Worm (Caenorhabditis elegans) whole organism, L3 larva: ENCODE measurements around the gene srab-4.

Experiments used
- R02D3.7 ChIP-seq: fragments of 150-350 bp; optimal IDR thresholded peaks from 2 replicates; lab custom pipeline; 2014; ENCODE audit warnings: missing biosample characterization, missing genetic modification characterization
- ZK546.5 ChIP-seq: sonication (generic microtip); optimal IDR thresholded peaks from 2 replicates; lab custom pipeline; 2017; ENCODE audit warnings: missing biosample characterization, missing genetic modification characterization
- aly-2 ChIP-seq: fragments of 150-350 bp; optimal IDR thresholded peaks from 2 replicates; lab custom pipeline; 2014; ENCODE audit warnings: missing biosample characterization, missing genetic modification characterization
- ama-1 ChIP-seq: fragments of 150-350 bp; optimal IDR thresholded peaks from 2 replicates; lab custom pipeline; 2018
- ceh-16 ChIP-seq: sonication (generic microtip); optimal IDR thresholded peaks from 2 replicates; lab custom pipeline; 2017; ENCODE audit warnings: missing biosample characterization, missing genetic modification characterization
- ceh-28 ChIP-seq: fragments of 150-350 bp; optimal IDR thresholded peaks from 2 replicates; lab custom pipeline; 2014; ENCODE audit warnings: missing biosample characterization, missing genetic modification reagents, missing genetic modification characterization
- ceh-82 ChIP-seq: fragments of 150-350 bp; optimal IDR thresholded peaks from 2 replicates; lab custom pipeline; 2014; ENCODE audit warnings: missing biosample characterization, missing genetic modification characterization
- ceh-9 ChIP-seq: sonication (generic microtip); optimal IDR thresholded peaks from 2 replicates; lab custom pipeline; 2018; ENCODE audit warnings: missing biosample characterization, missing genetic modification characterization
- daf-12 ChIP-seq: fragments of 150-350 bp; optimal IDR thresholded peaks from 2 replicates; lab custom pipeline; 2014; ENCODE audit warnings: missing biosample characterization, missing genetic modification reagents, missing genetic modification characterization
- egl-27 ChIP-seq: sonication (generic microtip); optimal IDR thresholded peaks from 4 replicates; lab custom pipeline; 2017; ENCODE audit warnings: missing biosample characterization, missing genetic modification reagents, missing genetic modification characterization
- egl-5 ChIP-seq: fragments of 150-350 bp; optimal IDR thresholded peaks from 2 replicates; lab custom pipeline; 2017; ENCODE audit warnings: missing biosample characterization, missing genetic modification reagents, missing genetic modification characterization, inconsistent platforms
- elt-1 ChIP-seq: fragments of 150-350 bp; optimal IDR thresholded peaks from 2 replicates; lab custom pipeline; 2014; ENCODE audit warnings: missing biosample characterization, missing genetic modification characterization
- elt-2 ChIP-seq: sonication (generic microtip); optimal IDR thresholded peaks from 2 replicates; lab custom pipeline; 2016; ENCODE audit warnings: missing genetic modification reagents, mild to moderate bottlenecking, missing genetic modification characterization, missing compliant biosample characterization
- elt-3 ChIP-seq, 3 experiments: fragments of 150-350 bp in 1 of 3; sonication (generic microtip) in 2 of 3; optimal IDR thresholded peaks; 2 replicates in 2 of 3; 4 replicates in 1 of 3; lab custom pipeline; 2014 to 2017; ENCODE audit warnings: missing biosample characterization in 3 of 3, missing genetic modification characterization in 3 of 3
- eor-1 ChIP-seq, 2 experiments: fragments of 150-350 bp; optimal IDR thresholded peaks; 2 replicates each; lab custom pipeline; 2014 to 2018; ENCODE audit warnings: missing biosample characterization in 2 of 2, missing genetic modification characterization in 2 of 2
- fkh-10 ChIP-seq: sonication (generic microtip); optimal IDR thresholded peaks from 2 replicates; lab custom pipeline; 2017; ENCODE audit warnings: missing biosample characterization, missing genetic modification reagents, missing genetic modification characterization
- fkh-2 ChIP-seq: fragments of 150-350 bp; optimal IDR thresholded peaks from 2 replicates; lab custom pipeline; 2014; ENCODE audit warnings: missing biosample characterization, missing genetic modification reagents, missing genetic modification characterization
- fos-1 ChIP-seq: fragments of 150-350 bp; optimal IDR thresholded peaks from 2 replicates; lab custom pipeline; 2014; ENCODE audit warnings: missing biosample characterization, missing genetic modification characterization
- hmg-11 ChIP-seq: sonication (generic microtip); optimal IDR thresholded peaks from 2 replicates; lab custom pipeline; 2016; ENCODE audit warnings: missing genetic modification characterization, missing compliant biosample characterization
- jun-1 ChIP-seq: fragments of 150-350 bp; optimal IDR thresholded peaks from 2 replicates; lab custom pipeline; 2014; ENCODE audit warnings: missing biosample characterization, missing genetic modification reagents, missing genetic modification characterization
- lin-15B ChIP-seq: fragments of 150-350 bp; optimal IDR thresholded peaks from 2 replicates; lab custom pipeline; 2014; ENCODE audit warnings: missing biosample characterization, missing genetic modification characterization
- lin-39 ChIP-seq: fragments of 150-350 bp; optimal IDR thresholded peaks from 2 replicates; lab custom pipeline; 2018; ENCODE audit warnings: missing biosample characterization, missing genetic modification reagents, missing genetic modification characterization
- lsy-12 ChIP-seq: sonication (generic microtip); optimal IDR thresholded peaks from 2 replicates; lab custom pipeline; 2016; ENCODE audit warnings: mild to moderate bottlenecking, missing genetic modification characterization, missing compliant biosample characterization
- mdl-1 ChIP-seq: fragments of 150-350 bp; optimal IDR thresholded peaks from 2 replicates; lab custom pipeline; 2014; ENCODE audit warnings: missing biosample characterization, missing genetic modification characterization
- mml-1 ChIP-seq: fragments of 150-350 bp; sonication (generic microtip); optimal IDR thresholded peaks from 3 replicates; lab custom pipeline; 2014; ENCODE audit warnings: missing biosample characterization, missing genetic modification characterization
- nfya-1 ChIP-seq: sonication (generic microtip); optimal IDR thresholded peaks from 2 replicates; lab custom pipeline; 2017; ENCODE audit warnings: missing genetic modification characterization, mild to moderate bottlenecking, missing compliant biosample characterization, antibody characterized with exemption, moderate library complexity; ENCODE audit not compliant: insufficient read depth
- nhr-11 ChIP-seq: fragments of 150-350 bp; optimal IDR thresholded peaks from 2 replicates; lab custom pipeline; 2014; ENCODE audit warnings: missing biosample characterization, missing genetic modification characterization
- nhr-12 ChIP-seq: fragments of 150-350 bp; optimal IDR thresholded peaks from 2 replicates; lab custom pipeline; 2014; ENCODE audit warnings: missing biosample characterization, missing genetic modification characterization
- nhr-23 ChIP-seq: fragments of 150-350 bp; optimal IDR thresholded peaks from 2 replicates; lab custom pipeline; 2014; ENCODE audit warnings: missing biosample characterization, missing genetic modification reagents, missing genetic modification characterization
- nhr-237 ChIP-seq: fragments of 150-350 bp; optimal IDR thresholded peaks from 2 replicates; lab custom pipeline; 2014; ENCODE audit warnings: missing biosample characterization, missing genetic modification characterization
- nhr-25 ChIP-seq: sonication (generic microtip); optimal IDR thresholded peaks from 2 replicates; lab custom pipeline; 2017; ENCODE audit warnings: missing biosample characterization, missing genetic modification characterization
- nhr-28 ChIP-seq: fragments of 150-350 bp; optimal IDR thresholded peaks from 2 replicates; lab custom pipeline; 2014; ENCODE audit warnings: missing biosample characterization, missing genetic modification characterization
- nhr-43 ChIP-seq: sonication (generic microtip); optimal IDR thresholded peaks from 2 replicates; lab custom pipeline; 2016; ENCODE audit warnings: mild to moderate bottlenecking, missing genetic modification characterization, missing compliant biosample characterization; ENCODE audit not compliant: poor library complexity, severe bottlenecking
- nhr-67 ChIP-seq: fragments of 150-350 bp; optimal IDR thresholded peaks from 2 replicates; lab custom pipeline; 2014; ENCODE audit warnings: missing biosample characterization, missing genetic modification characterization
- nhr-76 ChIP-seq: fragments of 150-350 bp; sonication (generic microtip); optimal IDR thresholded peaks from 5 replicates; lab custom pipeline; 2014; ENCODE audit warnings: missing biosample characterization, missing genetic modification characterization
- nhr-77 ChIP-seq: fragments of 150-350 bp; optimal IDR thresholded peaks from 2 replicates; lab custom pipeline; 2014; ENCODE audit warnings: missing biosample characterization, missing genetic modification characterization
- pha-4 ChIP-seq: fragments of 150-350 bp; optimal IDR thresholded peaks from 2 replicates; lab custom pipeline; 2014; ENCODE audit warnings: missing biosample characterization, missing genetic modification reagents, missing genetic modification characterization
- pqm-1 ChIP-seq: fragments of 150-350 bp; optimal IDR thresholded peaks from 2 replicates; lab custom pipeline; 2017; ENCODE audit warnings: missing biosample characterization, missing genetic modification characterization, inconsistent platforms
- sea-2 ChIP-seq: fragments of 150-350 bp; sonication (generic microtip); optimal IDR thresholded peaks from 4 replicates; lab custom pipeline; 2014; ENCODE audit warnings: missing biosample characterization, missing genetic modification reagents, missing genetic modification characterization
- skn-1 ChIP-seq: fragments of 150-350 bp; optimal IDR thresholded peaks from 2 replicates; lab custom pipeline; 2014; ENCODE audit warnings: missing biosample characterization, missing genetic modification characterization
- snpc-4 ChIP-seq: fragments of 150-350 bp; optimal IDR thresholded peaks from 2 replicates; lab custom pipeline; 2014; ENCODE audit warnings: missing biosample characterization, missing genetic modification characterization
- tbx-2 ChIP-seq: sonication (generic microtip); optimal IDR thresholded peaks from 2 replicates; lab custom pipeline; 2016; ENCODE audit warnings: mild to moderate bottlenecking, missing genetic modification characterization, missing compliant biosample characterization
- unc-39 ChIP-seq: sonication (generic microtip); optimal IDR thresholded peaks from 4 replicates; lab custom pipeline; 2017; ENCODE audit warnings: missing biosample characterization, missing genetic modification characterization
- unc-62 ChIP-seq: fragments of 150-350 bp; sonication (generic microtip); optimal IDR thresholded peaks from 4 replicates; lab custom pipeline; 2014; ENCODE audit warnings: missing biosample characterization, missing genetic modification reagents, missing genetic modification characterization
- zag-1 ChIP-seq: fragments of 150-350 bp; optimal IDR thresholded peaks from 2 replicates; lab custom pipeline; 2014; ENCODE audit warnings: missing biosample characterization, missing genetic modification characterization
- ztf-11 ChIP-seq: fragments of 150-350 bp; optimal IDR thresholded peaks from 2 replicates; lab custom pipeline; 2014; ENCODE audit warnings: missing biosample characterization, missing genetic modification characterization
- ztf-4 ChIP-seq: fragments of 150-350 bp; optimal IDR thresholded peaks from 2 replicates; lab custom pipeline; 2014; ENCODE audit warnings: missing biosample characterization, missing genetic modification characterization

Gene srab-4

ce11 chrV:6993999-6994398 is 10.0 kb upstream of the srab-4 start (continued):
- TF ChIP-seq nfya-1 (peak; percentile 13), nhr-237 (no peak), nhr-67 (tag; lab: Kevin White, UChicago) (no peak), elt-2 (tag; lab: Kevin White, UChicago) (peak; percentile 78)

DNA sequence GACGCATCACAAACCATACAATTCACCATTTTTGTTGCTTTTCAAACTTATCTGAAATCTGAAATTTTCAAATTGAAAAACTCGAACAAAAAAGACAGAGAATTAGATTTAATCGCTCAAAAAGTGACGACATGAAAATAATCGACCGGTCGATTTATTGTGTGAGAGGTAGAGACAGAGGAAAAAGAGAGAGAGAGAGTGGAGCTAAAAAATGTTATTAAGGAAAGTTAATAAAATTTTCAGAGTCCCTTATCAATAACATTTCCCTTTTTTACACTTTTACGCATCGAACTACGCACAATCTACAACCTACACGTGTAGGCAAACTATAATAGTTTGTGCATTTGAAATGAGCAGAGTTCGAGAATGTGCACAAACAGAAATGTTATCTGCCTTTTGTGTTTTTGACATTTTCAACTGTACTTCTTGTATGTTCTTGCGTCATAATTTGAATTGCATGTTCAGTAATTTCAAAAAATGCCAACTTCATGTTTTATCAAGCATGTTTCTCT is 6.9 kb upstream of the srab-4 start, which contains the start of gene nhr-107:
Gene nhr-107 (minus strand): TSS at position 51 of the 512 bp plus-strand sequence.
- TF ChIP-seq pqm-1 (tag; lab: Kevin White, UChicago) (peak; percentile 33), eor-1 (tag; optimal IDR thresholded peaks at IDR 0.05; lab: Kevin White, UChicago) (no peak), elt-2 (tag; lab: Kevin White, UChicago) (peak; percentile 70)
- TF ChIP-seq, all 47 proteins: peak for 2

DNA sequence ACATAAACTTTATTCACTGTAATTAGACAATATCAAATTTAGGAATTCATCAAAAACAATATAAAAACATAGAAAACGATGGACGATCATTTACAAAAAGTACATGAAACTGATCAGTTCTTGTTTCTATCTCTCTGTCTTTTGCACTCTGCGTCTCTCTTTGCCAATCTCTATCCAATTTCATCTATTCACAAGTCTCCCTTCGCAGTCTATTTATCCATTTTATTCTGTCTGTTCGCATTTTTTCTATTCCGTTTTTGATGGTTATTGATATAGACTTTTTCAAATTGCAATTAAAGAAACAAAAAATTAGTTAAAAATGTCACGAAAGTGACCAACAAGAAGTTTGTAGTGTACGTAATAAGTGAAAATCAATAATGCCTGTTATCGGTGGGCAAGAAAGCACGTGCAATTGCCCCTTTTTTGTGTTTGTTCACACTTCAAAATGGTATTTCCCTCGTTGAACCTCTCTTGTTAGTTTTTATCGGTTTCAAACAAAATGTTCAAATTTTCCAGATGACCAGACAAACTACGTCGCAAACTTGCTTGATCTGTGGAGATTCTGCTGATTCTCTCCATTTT is 5.6 kb upstream of the srab-4 start, which contains the start of gene nhr-42:
Gene nhr-42 (plus strand): TSS at position 517 of the 582 bp plus-strand sequence.
- no peak for TF ChIP-seq ceh-28 (tag; lab: Kevin White, UChicago)
- no peak for TF ChIP-seq lin-39 (tag; lab: Kevin White, UChicago)
- TF ChIP-seq daf-12 (tag; lab: Kevin White, UChicago), result no peak
- TF ChIP-seq ceh-82 (tag; lab: Kevin White, UChicago), result no peak
- TF ChIP-seq fkh-10 (GFP tag; lab: Kevin White, UChicago), result no peak
- TF ChIP-seq fkh-2 (tag; lab: Kevin White, UChicago), result no peak
- peak; percentile 84 for TF ChIP-seq pha-4 (tag; lab: Kevin White, UChicago)
- TF ChIP-seq snpc-4 (tag; lab: Kevin White, UChicago), result no peak
- TF ChIP-seq R02D3.7 (tag; lab: Kevin White, UChicago), result no peak
- no peak for TF ChIP-seq skn-1 (tag; lab: Kevin White, UChicago)
- no peak for TF ChIP-seq unc-39 (tag; lab: Kevin White, UChicago)
- no peak for TF ChIP-seq nhr-67 (tag; lab: Kevin White, UChicago)
- peak; percentile 66 for TF ChIP-seq elt-2 (tag; lab: Kevin White, UChicago)
- peak; percentile 56 for TF ChIP-seq pqm-1 (tag; lab: Kevin White, UChicago)
- peak; percentile 16 for TF ChIP-seq nhr-25 (tag; lab: Kevin White, UChicago)
- TF ChIP-seq unc-62 (GFP tag; lab: Kevin White, UChicago), result no peak
- TF ChIP-seq nfya-1, result peak; percentile 14
- no peak for TF ChIP-seq lin-15B (tag; lab: Kevin White, UChicago)
- no peak for TF ChIP-seq lsy-12 (tag; lab: Kevin White, UChicago)
- no peak for TF ChIP-seq nhr-237
- TF ChIP-seq eor-1 (tag; optimal IDR thresholded peaks at IDR 0.05; lab: Kevin White, UChicago), result no peak
- TF ChIP-seq zag-1, result no peak
- TF ChIP-seq hmg-11 (tag; lab: Kevin White, UChicago), result no peak
- TF ChIP-seq ceh-16, result no peak
- no peak for TF ChIP-seq ceh-9
- no peak for TF ChIP-seq egl-5 (tag; lab: Kevin White, UChicago)
- TF ChIP-seq nhr-12 (tag; lab: Kevin White, UChicago), result no peak
- no peak for TF ChIP-seq nhr-28 (tag; lab: Kevin White, UChicago)
- TF ChIP-seq nhr-11 (tag; lab: Kevin White, UChicago), result no peak
- TF ChIP-seq mdl-1 (tag; lab: Kevin White, UChicago), result no peak
- no peak for TF ChIP-seq fos-1 (tag; lab: Kevin White, UChicago)
- no peak for TF ChIP-seq sea-2 (GFP tag; lab: Kevin White, UChicago)
- no peak for TF ChIP-seq mml-1 (tag; lab: Kevin White, UChicago)
- TF ChIP-seq ztf-4, result no peak
- no peak for TF ChIP-seq ZK546.5 (tag; lab: Kevin White, UChicago)
- TF ChIP-seq nhr-77 (tag; lab: Kevin White, UChicago), result no peak
- peak; percentile 57 for TF ChIP-seq nhr-76
- TF ChIP-seq ama-1 (lab: Kevin White, UChicago), result no peak
- no peak for TF ChIP-seq nhr-23 (tag; lab: Kevin White, UChicago)
- no peak for TF ChIP-seq egl-27 (tag; lab: Kevin White, UChicago)
- no peak for TF ChIP-seq aly-2 (tag; lab: Kevin White, UChicago)
- peak; percentile 5 for TF ChIP-seq nhr-43 (tag; lab: Kevin White, UChicago)
- no peak for TF ChIP-seq jun-1 (tag; lab: Kevin White, UChicago)
- no peak for TF ChIP-seq ztf-11 (tag; lab: Kevin White, UChicago)
- TF ChIP-seq elt-3 (tag; optimal IDR thresholded peaks at IDR 0.05; lab: Kevin White, UChicago), result no peak
- no peak for TF ChIP-seq elt-1 (tag; lab: Kevin White, UChicago)
- TF ChIP-seq tbx-2 (tag; lab: Kevin White, UChicago), result no peak
